Worm (Caenorhabditis elegans): Measurements from ENCODE around the gene R02D5.9.

DNA sequence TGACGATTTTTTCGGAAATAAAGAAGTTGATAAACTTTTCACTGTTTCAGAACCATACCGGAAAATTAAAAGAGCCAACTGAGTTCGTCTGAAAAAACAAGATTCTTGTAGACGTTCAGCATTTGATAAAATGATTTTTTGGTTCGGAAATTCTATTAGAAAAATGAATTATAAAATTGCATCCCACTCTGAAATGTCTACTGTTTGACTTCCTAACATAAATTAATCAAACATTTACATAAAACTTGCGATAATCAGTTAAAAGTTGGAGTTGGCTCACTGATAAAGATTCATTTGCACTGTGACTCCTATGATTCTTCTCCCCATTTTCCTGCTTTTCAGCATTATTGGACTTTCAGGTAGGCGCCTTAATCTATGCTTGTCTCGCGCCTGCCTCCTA, 42.0 kb downstream of the R02D5.9 start, which contains the start of gene clec-57:
- no peak for TF ChIP-seq unc-86 (tag; optimal IDR thresholded peaks at IDR 0.05)
- no peak for TF ChIP-seq fos-1 (tag; optimal IDR thresholded peaks at IDR 0.05)
- no peak for TF ChIP-seq jun-1 (tag; optimal IDR thresholded peaks at IDR 0.05)
- no peak for TF ChIP-seq mdl-1 (tag; optimal IDR thresholded peaks at IDR 0.05)
- TF ChIP-seq unc-130 (tag; optimal IDR thresholded peaks at IDR 0.05) = no peak
- no peak for TF ChIP-seq lsy-2 (tag; optimal IDR thresholded peaks at IDR 0.05)
- TF ChIP-seq nhr-85 (tag) = no peak
